Worm (Caenorhabditis elegans) whole organism, L3 larva: ENCODE results near the gene C39B10.7.

ENCODE experiments used
- daf-12 ChIP-seq: fragments of 150-350 bp; optimal IDR thresholded peaks from 2 replicates; lab custom pipeline; 2014; ENCODE audit warnings: missing biosample characterization, missing genetic modification reagents, missing genetic modification characterization
- elt-1 ChIP-seq: fragments of 150-350 bp; optimal IDR thresholded peaks from 2 replicates; lab custom pipeline; 2014; ENCODE audit warnings: missing biosample characterization, missing genetic modification characterization
- jun-1 ChIP-seq: fragments of 150-350 bp; optimal IDR thresholded peaks from 2 replicates; lab custom pipeline; 2014; ENCODE audit warnings: missing biosample characterization, missing genetic modification reagents, missing genetic modification characterization
- nhr-11 ChIP-seq: fragments of 150-350 bp; optimal IDR thresholded peaks from 2 replicates; lab custom pipeline; 2014; ENCODE audit warnings: missing biosample characterization, missing genetic modification characterization
- nhr-237 ChIP-seq: fragments of 150-350 bp; optimal IDR thresholded peaks from 2 replicates; lab custom pipeline; 2014; ENCODE audit warnings: missing biosample characterization, missing genetic modification characterization
- nhr-25 ChIP-seq: sonication (generic microtip); optimal IDR thresholded peaks from 2 replicates; lab custom pipeline; 2017; ENCODE audit warnings: missing biosample characterization, missing genetic modification characterization
- unc-39 ChIP-seq: sonication (generic microtip); optimal IDR thresholded peaks from 4 replicates; lab custom pipeline; 2017; ENCODE audit warnings: missing biosample characterization, missing genetic modification characterization
- unc-62 ChIP-seq: fragments of 150-350 bp; sonication (generic microtip); optimal IDR thresholded peaks from 4 replicates; lab custom pipeline; 2014; ENCODE audit warnings: missing biosample characterization, missing genetic modification reagents, missing genetic modification characterization
- zag-1 ChIP-seq: fragments of 150-350 bp; optimal IDR thresholded peaks from 2 replicates; lab custom pipeline; 2014; ENCODE audit warnings: missing biosample characterization, missing genetic modification characterization

ce11 chrX:10476573-10476972, at the start of gene C39B10.7:
- no peak for TF ChIP-seq elt-1 (tag; lab: Kevin White, UChicago)
- TF ChIP-seq zag-1, result no peak
- TF ChIP-seq nhr-11 (tag; lab: Kevin White, UChicago), result no peak
- TF ChIP-seq unc-39 (tag; lab: Kevin White, UChicago), result no peak
- no peak for TF ChIP-seq daf-12 (tag; lab: Kevin White, UChicago)
- TF ChIP-seq jun-1 (tag; lab: Kevin White, UChicago), result no peak
- no peak for TF ChIP-seq unc-62
- no peak for TF ChIP-seq nhr-25 (tag; lab: Kevin White, UChicago)
- no peak for TF ChIP-seq nhr-237 (tag; lab: Kevin White, UChicago)
